Fruit fly (Drosophila melanogaster): ENCODE data around the gene Det.
A peak's percentile ranks its signal among the peaks of the same experiment; 100 is the strongest.

The Det gene

DNA sequence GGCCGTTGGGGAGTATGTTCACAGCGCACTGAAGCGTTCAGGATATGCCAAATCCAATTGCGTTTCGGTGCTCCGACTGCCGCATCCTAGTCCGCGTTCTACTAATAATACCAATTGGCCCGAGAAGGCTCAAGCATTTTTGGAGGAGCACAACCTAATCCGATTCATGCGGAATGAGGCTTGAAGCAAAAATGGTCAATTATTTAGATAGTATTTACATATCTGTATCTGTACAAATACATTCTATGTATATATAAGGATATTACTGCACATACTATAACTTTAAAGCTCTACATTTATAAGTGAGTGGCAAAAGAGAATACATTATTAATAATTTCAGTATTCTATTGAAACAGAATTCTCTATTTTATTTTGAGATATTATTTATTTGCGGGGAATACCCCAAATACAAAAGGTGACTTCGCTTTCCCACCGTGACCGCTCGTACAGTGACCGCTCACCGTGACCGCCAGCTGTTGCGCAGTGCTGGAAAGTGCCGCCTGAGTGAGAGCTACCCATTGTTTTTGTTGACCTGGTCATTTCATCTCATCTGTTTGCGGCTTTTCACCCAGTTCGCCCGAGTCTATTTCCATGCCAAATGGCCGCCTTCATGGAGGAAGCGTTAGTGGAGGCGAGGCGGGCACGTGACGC lies 2.0 kb downstream of the Det start, which contains the start of gene CG5292:
Gene CG5292 (plus strand): TSS at position 486 of the 651 bp plus-strand sequence.
- 0 out of 2 replicates have a peak, but pooled peaks have one; percentile 36 for TF ChIP-seq Dref (GFP tag; IDR thresholded peaks at IDR 0.05)
- no peak for TF ChIP-seq ase (GFP tag; IDR thresholded peaks at IDR 0.05)
- no peak for TF ChIP-seq Fer1 (GFP tag; optimal IDR thresholded peaks at IDR 0.05)
- peak; percentile 26 for TF ChIP-seq CG1602 (GFP tag; optimal IDR thresholded peaks at IDR 0.05)
- TF ChIP-seq CoRest (tag; optimal IDR thresholded peaks at IDR 0.05), result peak; percentile 73
- TF ChIP-seq eve (GFP tag; optimal IDR thresholded peaks at IDR 0.05), result no peak
- peak; percentile 61 for TF ChIP-seq CG8924 (tag; optimal IDR thresholded peaks at IDR 0.05)
- TF ChIP-seq gsb (GFP tag; IDR thresholded peaks at IDR 0.05), result no peak
- TF ChIP-seq ken (GFP tag; IDR thresholded peaks at IDR 0.05), result 0 out of 3 replicates have a peak, but pooled peaks have one; percentile 36
- peak; percentile 40; the same call in 1 of the 2 replicates for TF ChIP-seq cas (GFP tag; IDR thresholded peaks at IDR 0.05)
- TF ChIP-seq hb (GFP tag; IDR thresholded peaks at IDR 0.05; ENCODE audit: partially characterized antibody), result no peak
- peak; percentile 35; the same call in 1 of the 3 replicates for TF ChIP-seq knrl (GFP tag; IDR thresholded peaks at IDR 0.05; ENCODE audit: partially characterized antibody)
- peak; percentile 51; the same call in 2 of the 3 replicates for TF ChIP-seq CG14860 (GFP tag; IDR thresholded peaks at IDR 0.05; ENCODE audit: partially characterized antibody)
- TF ChIP-seq disco-r (GFP tag; optimal IDR thresholded peaks at IDR 0.05), result peak; percentile 20
- peak; percentile 94 for TF ChIP-seq Ets65A (GFP tag)
- TF ChIP-seq Camta (GFP tag; optimal IDR thresholded peaks at IDR 0.05), result peak; percentile 22
- no peak for TF ChIP-seq gt (GFP tag; IDR thresholded peaks at IDR 0.05)
- TF ChIP-seq Jarid2 (GFP tag; optimal IDR thresholded peaks at IDR 0.05), result no peak
- no peak for TF ChIP-seq luna (GFP tag; optimal IDR thresholded peaks at IDR 0.05)
- no peak for TF ChIP-seq CG12299 (tag; optimal IDR thresholded peaks at IDR 0.05)
- no peak for TF ChIP-seq Taf1 (GFP tag; IDR thresholded peaks at IDR 0.05)
- TF ChIP-seq rib (GFP tag; IDR thresholded peaks at IDR 0.05), result peak; percentile 32; the same call in 1 of the 2 replicates
- no peak for TF ChIP-seq CTCF (GFP tag; optimal IDR thresholded peaks at IDR 0.05)
- TF ChIP-seq nom (GFP tag; optimal IDR thresholded peaks at IDR 0.05), result no peak
- 0 out of 2 replicates have a peak, but pooled peaks have one; percentile 43 for TF ChIP-seq Awh (GFP tag; IDR thresholded peaks at IDR 0.05)
- TF ChIP-seq BtbVII (GFP tag; optimal IDR thresholded peaks at IDR 0.05), result no peak
- TF ChIP-seq kni (GFP tag; optimal IDR thresholded peaks at IDR 0.05), result no peak
- TF ChIP-seq gro (GFP tag; optimal IDR thresholded peaks at IDR 0.05), result no peak
- no peak for TF ChIP-seq CG15073 (GFP tag; optimal IDR thresholded peaks at IDR 0.05)
- 0 out of 3 replicates have a peak, but pooled peaks have one; percentile 33 for TF ChIP-seq CG11695 (GFP tag; IDR thresholded peaks at IDR 0.05)
- TF ChIP-seq Sry-β (GFP tag; optimal IDR thresholded peaks at IDR 0.05), result peak; percentile 22
- TF ChIP-seq insv (GFP tag; optimal IDR thresholded peaks at IDR 0.05), result no peak
- no peak for TF ChIP-seq CG7745 (tag; optimal IDR thresholded peaks at IDR 0.05)
- TF ChIP-seq Nf-YC (tag; optimal IDR thresholded peaks at IDR 0.05), result no peak
- peak; percentile 49; the same call in 1 of the 3 replicates for TF ChIP-seq so (GFP tag; IDR thresholded peaks at IDR 0.05)
- no peak for TF ChIP-seq CG13123 (GFP tag; optimal IDR thresholded peaks at IDR 0.05)
- peak; percentile 77 for TF ChIP-seq Hmr (GFP tag; optimal IDR thresholded peaks at IDR 0.05)
- no peak for TF ChIP-seq HmgD (GFP tag; optimal IDR thresholded peaks at IDR 0.05)
- TF ChIP-seq tna (GFP tag; IDR thresholded peaks at IDR 0.05; ENCODE audit: partially characterized antibody), result 0 out of 2 replicates have a peak, but pooled peaks have one; percentile 9
- TF ChIP-seq crc (GFP tag; optimal IDR thresholded peaks at IDR 0.05), result no peak
- peak; percentile 33 for TF ChIP-seq Oli (tag; optimal IDR thresholded peaks at IDR 0.05)
- TF ChIP-seq dmrt99B (tag; optimal IDR thresholded peaks at IDR 0.05), result no peak
- TF ChIP-seq cad (GFP tag; optimal IDR thresholded peaks at IDR 0.05), result no peak
- peak; percentile 36 for TF ChIP-seq CG6765 (GFP tag; optimal IDR thresholded peaks at IDR 0.05)
- peak; percentile 0 for TF ChIP-seq repo (GFP tag; optimal IDR thresholded peaks at IDR 0.05)
- TF ChIP-seq sd (tag; optimal IDR thresholded peaks at IDR 0.05), result no peak
- TF ChIP-seq vfl (GFP tag; optimal IDR thresholded peaks at IDR 0.05), result peak; percentile 16
- TF ChIP-seq Hr39 (optimal IDR thresholded peaks at IDR 0.05), result no peak
- no peak for TF ChIP-seq PHDP (tag; optimal IDR thresholded peaks at IDR 0.05)
- TF ChIP-seq CG6175 (GFP tag; IDR thresholded peaks at IDR 0.05), result no peak
- TF ChIP-seq en (GFP tag; optimal IDR thresholded peaks at IDR 0.05), result no peak

Data from whole organism, embryonic.